Fruit fly (Drosophila melanogaster) whole organism, embryonic: ENCODE data around the gene Duox.

Source experiments
- ATbp ChIP-seq: fragments of 200-800 bp; sonication (Bioruptor generic); optimal IDR thresholded peaks from 2 replicates; lab custom pipeline; 2017; ENCODE audit warnings: missing biosample characterization, mild to moderate bottlenecking, missing genetic modification characterization, missing genetic modification reagents
- Abd-B ChIP-seq: fragments of 200-800 bp; sonication (Bioruptor generic); optimal IDR thresholded peaks from 2 replicates; lab custom pipeline; 2018; ENCODE audit warnings: missing biosample characterization, mild to moderate bottlenecking, missing genetic modification characterization, moderate library complexity
- Adf1 ChIP-seq: fragments of 200-800 bp; sonication (Bioruptor generic); IDR thresholded peaks from 2 replicates; pipeline ENCODE4 v1.3.6; 2022; ENCODE audit warnings: missing biosample characterization, missing genetic modification characterization
- Antp ChIP-seq: fragments of 200-800 bp; sonication (Bioruptor generic); optimal IDR thresholded peaks from 3 replicates; lab custom pipeline; 2016; ENCODE audit warnings: missing biosample characterization, missing genetic modification characterization
- Blimp-1 ChIP-seq: fragments of 200-800 bp; sonication (Bioruptor generic); optimal IDR thresholded peaks from 3 replicates; lab custom pipeline; 2018; ENCODE audit warnings: missing biosample characterization, missing genetic modification characterization, mild to moderate bottlenecking, moderate library complexity, missing genetic modification reagents
- CG10979 ChIP-seq: fragments of 200-800 bp; sonication (Bioruptor generic); optimal IDR thresholded peaks from 2 replicates; lab custom pipeline; 2018; ENCODE audit warnings: missing biosample characterization, mild to moderate bottlenecking, missing genetic modification characterization, moderate library complexity
- CG11560 ChIP-seq: fragments of 200-800 bp; sonication (Bioruptor generic); IDR thresholded peaks from 3 replicates; pipeline ENCODE4 v1.3.6; 2022; ENCODE audit warnings: missing biosample characterization, missing genetic modification characterization
- CG11696 ChIP-seq: fragments of 200-800 bp; sonication (Bioruptor generic); IDR thresholded peaks from 2 replicates; pipeline ENCODE4 v1.3.6; 2022; ENCODE audit warnings: missing biosample characterization, missing genetic modification characterization
- CG12104 ChIP-seq: fragments of 200-800 bp; sonication (Bioruptor generic); optimal IDR thresholded peaks from 3 replicates; lab custom pipeline; 2016; ENCODE audit warnings: missing biosample characterization, missing genetic modification characterization
- CG13624 ChIP-seq: fragments of 200-800 bp; sonication (Bioruptor generic); optimal IDR thresholded peaks from 2 replicates; lab custom pipeline; 2016; ENCODE audit warnings: missing biosample characterization, missing genetic modification characterization
- CG14014 ChIP-seq: fragments of 200-800 bp; sonication (Bioruptor generic); IDR thresholded peaks from 2 replicates; pipeline ENCODE4 v1.3.6; 2022; ENCODE audit warnings: missing biosample characterization, missing genetic modification characterization
- CG14441 ChIP-seq: fragments of 200-800 bp; sonication (Bioruptor generic); IDR thresholded peaks from 2 replicates; pipeline ENCODE4 v1.3.6; 2022; ENCODE audit warnings: missing biosample characterization, missing genetic modification characterization
- CG16813 ChIP-seq: fragments of 200-800 bp; sonication (Bioruptor generic); IDR thresholded peaks from 3 replicates; pipeline ENCODE4 v1.3.6; 2022; ENCODE audit warnings: missing biosample characterization, missing genetic modification characterization; ENCODE audit not compliant: partially characterized antibody
- CG17361 ChIP-seq: fragments of 200-800 bp; sonication (Bioruptor generic); IDR thresholded peaks from 3 replicates; pipeline ENCODE4 v1.3.6; 2022; ENCODE audit warnings: missing biosample characterization, missing genetic modification characterization
- CG17829 ChIP-seq: fragments of 200-800 bp; optimal IDR thresholded peaks from 2 replicates; lab custom pipeline; 2019; ENCODE audit warnings: missing biosample characterization, mild to moderate bottlenecking, missing genetic modification characterization, moderate library complexity
- CG1792 ChIP-seq: fragments of 200-800 bp; sonication (Bioruptor generic); optimal IDR thresholded peaks from 2 replicates; lab custom pipeline; 2016; ENCODE audit warnings: missing biosample characterization, missing genetic modification characterization
- CG18262 ChIP-seq: fragments of 200-800 bp; optimal IDR thresholded peaks from 3 replicates; lab custom pipeline; 2019; ENCODE audit warnings: missing biosample characterization, mild to moderate bottlenecking, missing genetic modification characterization, moderate library complexity
- CG2129 ChIP-seq: fragments of 200-800 bp; sonication (Bioruptor generic); IDR thresholded peaks from 2 replicates; pipeline ENCODE4 v1.3.6; 2022; ENCODE audit warnings: missing biosample characterization, missing genetic modification characterization; ENCODE audit not compliant: partially characterized antibody
- CG6791 ChIP-seq: fragments of 200-800 bp; sonication (Bioruptor generic); IDR thresholded peaks from 3 replicates; pipeline ENCODE4 v1.3.6; 2022; ENCODE audit warnings: missing biosample characterization, missing genetic modification characterization; ENCODE audit not compliant: partially characterized antibody
- CG6854 ChIP-seq: fragments of 200-800 bp; sonication (Bioruptor generic); optimal IDR thresholded peaks from 3 replicates; lab custom pipeline; 2017; ENCODE audit warnings: missing biosample characterization, mild to moderate bottlenecking, missing genetic modification characterization
- CG7271 ChIP-seq: fragments of 200-800 bp; sonication (Bioruptor generic); optimal IDR thresholded peaks from 2 replicates; lab custom pipeline; 2018; ENCODE audit warnings: missing biosample characterization, mild to moderate bottlenecking, missing genetic modification characterization, moderate library complexity
- CG7987 ChIP-seq: fragments of 200-800 bp; sonication (Bioruptor generic); optimal IDR thresholded peaks from 2 replicates; lab custom pipeline; 2018; ENCODE audit warnings: missing biosample characterization, mild to moderate bottlenecking, missing genetic modification characterization, moderate library complexity
- CG8388 ChIP-seq: fragments of 200-800 bp; sonication (Bioruptor generic); optimal IDR thresholded peaks from 2 replicates; lab custom pipeline; 2019; ENCODE audit warnings: missing biosample characterization, mild to moderate bottlenecking, missing genetic modification characterization, moderate library complexity
- Camta ChIP-seq: fragments of 200-800 bp; sonication (Bioruptor generic); optimal IDR thresholded peaks from 2 replicates; lab custom pipeline; 2016; ENCODE audit warnings: missing biosample characterization, missing genetic modification characterization
- Deaf1 ChIP-seq: fragments of 200-800 bp; optimal IDR thresholded peaks from 3 replicates; lab custom pipeline; 2019; ENCODE audit warnings: missing biosample characterization, mild to moderate bottlenecking, missing genetic modification characterization, moderate library complexity
- E2f1 ChIP-seq: fragments of 200-800 bp; sonication (Bioruptor generic); IDR thresholded peaks from 2 replicates; pipeline ENCODE4 v1.3.6; 2022; ENCODE audit warnings: missing biosample characterization, missing genetic modification characterization
- Eip74EF ChIP-seq, 2 experiments: fragments of 200-800 bp in 1 of 2; fragments of >200 bp in 1 of 2; sonication (Bioruptor generic) in 1 of 2; optimal IDR thresholded peaks; 2 replicates each; lab custom pipeline; 2017 to 2019; ENCODE audit warnings: missing biosample characterization in 2 of 2, missing genetic modification characterization in 2 of 2, mild to moderate bottlenecking in 1 of 2, moderate library complexity in 1 of 2
- Gug ChIP-seq: fragments of 200-800 bp; sonication (Bioruptor generic); IDR thresholded peaks from 4 replicates; pipeline ENCODE4 v1.3.6; 2022; ENCODE audit warnings: missing biosample characterization, missing genetic modification characterization
- Hey ChIP-seq: fragments of 200-800 bp; sonication (Bioruptor generic); optimal IDR thresholded peaks from 3 replicates; lab custom pipeline; 2018; ENCODE audit warnings: missing biosample characterization, mild to moderate bottlenecking, missing genetic modification characterization
- Hr78 ChIP-seq, 2 experiments: fragments of 200-800 bp in 1 of 2; fragments of >200 bp in 1 of 2; sonication (Bioruptor generic) in 1 of 2; optimal IDR thresholded peaks; 2 replicates each; lab custom pipeline; 2017 to 2019; ENCODE audit warnings: missing biosample characterization in 2 of 2, missing genetic modification characterization in 2 of 2, mild to moderate bottlenecking in 1 of 2, moderate library complexity in 1 of 2
- Sox102F ChIP-seq: fragments of 200-800 bp; sonication (Bioruptor generic); optimal IDR thresholded peaks from 2 replicates; lab custom pipeline; 2018; ENCODE audit warnings: missing biosample characterization, mild to moderate bottlenecking, missing genetic modification characterization, moderate library complexity
- Trl ChIP-seq, 3 experiments: fragments of >200 bp in 2 of 3; fragments of 200-800 bp in 1 of 3; sonication (Bioruptor generic) in 1 of 3; optimal IDR thresholded peaks; 2 replicates in 1 of 3; 3 replicates in 2 of 3; lab custom pipeline; 2016 to 2017; ENCODE audit warnings: missing biosample characterization in 1 of 3, missing genetic modification characterization in 1 of 3
- ab ChIP-seq: fragments of 200-800 bp; sonication (Bioruptor generic); optimal IDR thresholded peaks from 2 replicates; lab custom pipeline; 2016; ENCODE audit warnings: missing biosample characterization, missing genetic modification characterization
- al ChIP-seq: fragments of 200-800 bp; sonication (Bioruptor generic); IDR thresholded peaks from 2 replicates; pipeline ENCODE4 v1.3.6; 2022; ENCODE audit warnings: missing biosample characterization, missing genetic modification characterization
- bigmax ChIP-seq: fragments of 200-800 bp; sonication (Bioruptor generic); optimal IDR thresholded peaks from 2 replicates; lab custom pipeline; 2018; ENCODE audit warnings: missing biosample characterization, mild to moderate bottlenecking, missing genetic modification characterization
- da ChIP-seq: fragments of 200-800 bp; sonication (Bioruptor generic); optimal IDR thresholded peaks from 2 replicates; lab custom pipeline; 2016; ENCODE audit warnings: missing biosample characterization, missing genetic modification characterization
- en ChIP-seq: fragments of 200-800 bp; sonication (Bioruptor generic); optimal IDR thresholded peaks from 2 replicates; lab custom pipeline; 2016; ENCODE audit warnings: missing biosample characterization, missing genetic modification characterization
- esg ChIP-seq: fragments of 200-800 bp; sonication (Bioruptor generic); conservative IDR thresholded peaks from 2 replicates; pipeline ENCODE4 v1.3.6; 2022; ENCODE audit warnings: missing biosample characterization, missing genetic modification characterization
- lbe ChIP-seq: fragments of 200-800 bp; sonication (Bioruptor generic); optimal IDR thresholded peaks from 2 replicates; lab custom pipeline; 2016; ENCODE audit warnings: missing biosample characterization, mild to moderate bottlenecking, missing genetic modification characterization
- lmd ChIP-seq: fragments of 200-800 bp; sonication (Bioruptor generic); IDR thresholded peaks from 2 replicates; pipeline ENCODE4 v1.3.6; 2022; ENCODE audit warnings: missing biosample characterization, missing genetic modification characterization
- luna ChIP-seq: fragments of 200-800 bp; sonication (Bioruptor generic); optimal IDR thresholded peaks from 2 replicates; lab custom pipeline; 2016; ENCODE audit warnings: missing biosample characterization, missing genetic modification characterization
- nerfin-2 ChIP-seq: fragments of 200-800 bp; sonication (Bioruptor generic); IDR thresholded peaks from 2 replicates; pipeline ENCODE4 v1.3.6; 2022; ENCODE audit warnings: missing biosample characterization, missing genetic modification characterization; ENCODE audit not compliant: partially characterized antibody
- p53 ChIP-seq: fragments of 200-800 bp; sonication (Bioruptor generic); optimal IDR thresholded peaks from 2 replicates; lab custom pipeline; 2016; ENCODE audit warnings: missing biosample characterization, missing genetic modification characterization
- repo ChIP-seq: fragments of 200-800 bp; sonication (Bioruptor generic); optimal IDR thresholded peaks from 2 replicates; lab custom pipeline; 2016; ENCODE audit warnings: missing biosample characterization, missing genetic modification characterization
- sim ChIP-seq: fragments of 200-800 bp; sonication (Bioruptor generic); IDR thresholded peaks from 2 replicates; pipeline ENCODE4 v1.3.6; 2022; ENCODE audit warnings: missing biosample characterization, missing genetic modification characterization
- so ChIP-seq: fragments of 200-800 bp; sonication (Bioruptor generic); IDR thresholded peaks from 3 replicates; pipeline ENCODE4 v1.3.6; 2022; ENCODE audit warnings: missing biosample characterization, missing genetic modification characterization
- ttk ChIP-seq: fragments of 200-800 bp; sonication (Bioruptor generic); IDR thresholded peaks from 2 replicates; pipeline ENCODE4 v2.1.2; 2022; ENCODE audit warnings: missing biosample characterization, missing genetic modification characterization

Duox gene

DNA sequence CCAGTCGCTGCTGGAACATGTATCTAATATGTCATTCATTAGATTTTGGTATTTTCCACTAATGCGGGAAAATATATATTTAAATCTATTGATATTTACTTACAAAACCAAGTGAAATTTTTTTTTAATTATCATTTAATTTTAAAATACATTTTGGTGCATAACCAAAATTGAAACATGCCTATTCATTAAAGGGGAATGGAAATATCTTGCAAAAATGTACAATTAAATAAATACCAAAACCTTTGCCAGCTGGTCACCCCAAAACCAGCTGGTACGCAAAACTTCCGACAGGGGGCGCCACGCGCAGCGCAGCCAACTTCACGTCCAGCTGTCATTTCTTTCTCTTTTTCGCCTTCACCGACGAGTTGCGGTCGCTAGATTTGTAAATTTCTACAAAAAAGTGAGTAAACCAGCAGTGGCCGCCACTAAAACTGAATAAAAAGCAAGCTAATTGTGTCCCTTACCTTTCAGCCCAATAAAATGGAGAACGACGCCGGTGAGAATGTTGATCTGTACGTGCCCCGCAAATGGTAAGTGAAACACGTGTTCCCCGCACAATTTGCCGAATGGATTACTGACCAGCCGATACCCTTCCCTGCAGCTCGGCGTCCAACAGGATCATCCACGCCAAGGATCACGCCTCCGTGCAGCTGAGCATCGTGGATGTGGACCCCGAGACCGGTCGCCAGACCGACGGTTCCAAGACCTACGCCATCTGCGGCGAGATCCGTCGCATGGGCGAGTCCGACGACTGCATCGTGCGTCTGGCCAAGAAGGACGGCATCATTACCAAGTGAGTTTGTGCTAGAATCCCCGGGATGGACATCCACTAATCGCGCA is 25.9 kb upstream of the Duox start, which contains the start of the genes CG3104 and RpS21 (continued):
- TF ChIP-seq ATbp (GFP tag; lab: Kevin White, UChicago) (peak; percentile 83), so (GFP tag; lab: Robert Waterston, UW) (peak; percentile 74), Eip74EF (GFP tag; optimal IDR thresholded peaks at IDR 0.05; lab: Kevin White, UChicago) (peak in 1 of 2 experiments; percentile 46), bigmax (peak; percentile 63), CG17361 (GFP tag; lab: Robert Waterston, UW) (peak; percentile 85), Hr78 (GFP tag; optimal IDR thresholded peaks at IDR 0.05; lab: Kevin White, UChicago) (no peak), CG7987 (peak; percentile 96), Trl (optimal IDR thresholded peaks at IDR 0.05; lab: Kevin White, UChicago) (no peak), Trl (GFP tag; optimal IDR thresholded peaks at IDR 0.05; lab: Kevin White, UChicago) (peak; percentile 93), CG18262 (tag; lab: Kevin White, UChicago) (peak; percentile 73), Adf1 (GFP tag; lab: Robert Waterston, UW) (peak; percentile 60; the same call in 1 of the 2 replicates), ttk (peak; percentile 85), CG6791 (0 out of 3 replicates have a peak, but pooled peaks have one; percentile 5), CG6854 (GFP tag; lab: Kevin White, UChicago) (peak; percentile 72), CG13624 (GFP tag; lab: Kevin White, UChicago) (peak; percentile 86), CG11696 (GFP tag; lab: Robert Waterston, UW) (peak; percentile 66), sim (GFP tag; lab: Robert Waterston, UW) (peak; percentile 77), da (GFP tag; lab: Kevin White, UChicago) (peak; percentile 84), lbe (GFP tag; lab: Kevin White, UChicago) (peak; percentile 58), CG1792 (GFP tag; lab: Kevin White, UChicago) (peak; percentile 80), CG2129 (GFP tag; lab: Robert Waterston, UW) (no peak), al (GFP tag; lab: Robert Waterston, UW) (peak; percentile 81), CG14441 (GFP tag; lab: Robert Waterston, UW) (peak; percentile 88), en (GFP tag; lab: Kevin White, UChicago) (peak; percentile 29), Blimp-1 (GFP tag; lab: Kevin White, UChicago) (peak; percentile 48), CG12104 (peak; percentile 87), Deaf1 (tag; lab: Kevin White, UChicago) (peak; percentile 61), CG16813 (GFP tag; lab: Robert Waterston, UW) (no peak), CG7271 (tag; lab: Kevin White, UChicago) (peak; percentile 47), Gug (GFP tag; lab: Robert Waterston, UW) (peak; percentile 88), Camta (GFP tag; lab: Kevin White, UChicago) (peak; percentile 88), CG17829 (tag; lab: Kevin White, UChicago) (peak; percentile 82), Sox102F (GFP tag; lab: Kevin White, UChicago) (peak; percentile 38), CG14014 (peak; percentile 86), esg (GFP tag; lab: Robert Waterston, UW) (peak; percentile 29; the same call in 1 of the 2 replicates), nerfin-2 (GFP tag; lab: Robert Waterston, UW) (no peak), CG10979 (tag; lab: Kevin White, UChicago) (peak; percentile 59), Abd-B (GFP tag; lab: Kevin White, UChicago) (peak; percentile 26), E2f1 (GFP tag; lab: Robert Waterston, UW) (peak; percentile 82), repo (GFP tag; lab: Kevin White, UChicago) (peak; percentile 80), Antp (GFP tag; lab: Kevin White, UChicago) (peak; percentile 88), ab (GFP tag; lab: Kevin White, UChicago) (peak; percentile 71), p53 (GFP tag; lab: Kevin White, UChicago) (peak; percentile 77), Hey (peak; percentile 79), luna (GFP tag; lab: Kevin White, UChicago) (peak; percentile 50), lmd (peak; percentile 82), CG8388 (peak; percentile 55), CG11560 (peak; percentile 51; the same call in 2 of the 3 replicates)
